Worm (Caenorhabditis elegans) whole organism, L2 larva: ENCODE data around the gene Y37E11B.6.

Experiments used
- ama-1 ChIP-seq: fragments of 150-350 bp; optimal IDR thresholded peaks from 2 replicates; lab custom pipeline; 2018; ENCODE audit warnings: inconsistent platforms
- ceh-16 ChIP-seq: fragments of 150-350 bp; optimal IDR thresholded peaks from 2 replicates; lab custom pipeline; 2014; ENCODE audit warnings: missing biosample characterization, missing genetic modification characterization
- snpc-4 ChIP-seq: fragments of 150-350 bp; optimal IDR thresholded peaks from 2 replicates; lab custom pipeline; 2014; ENCODE audit warnings: missing biosample characterization, missing genetic modification characterization
- unc-55 ChIP-seq: fragments of 150-350 bp; sonication (generic microtip); optimal IDR thresholded peaks from 3 replicates; lab custom pipeline; 2014; ENCODE audit warnings: missing biosample characterization, missing genetic modification reagents, missing genetic modification characterization
- unc-62 ChIP-seq: fragments of 150-350 bp; optimal IDR thresholded peaks from 2 replicates; lab custom pipeline; 2014; ENCODE audit warnings: missing biosample characterization, missing genetic modification reagents, missing genetic modification characterization
- zag-1 ChIP-seq: fragments of 150-350 bp; optimal IDR thresholded peaks from 2 replicates; lab custom pipeline; 2014; ENCODE audit warnings: missing biosample characterization, missing genetic modification characterization

DNA sequence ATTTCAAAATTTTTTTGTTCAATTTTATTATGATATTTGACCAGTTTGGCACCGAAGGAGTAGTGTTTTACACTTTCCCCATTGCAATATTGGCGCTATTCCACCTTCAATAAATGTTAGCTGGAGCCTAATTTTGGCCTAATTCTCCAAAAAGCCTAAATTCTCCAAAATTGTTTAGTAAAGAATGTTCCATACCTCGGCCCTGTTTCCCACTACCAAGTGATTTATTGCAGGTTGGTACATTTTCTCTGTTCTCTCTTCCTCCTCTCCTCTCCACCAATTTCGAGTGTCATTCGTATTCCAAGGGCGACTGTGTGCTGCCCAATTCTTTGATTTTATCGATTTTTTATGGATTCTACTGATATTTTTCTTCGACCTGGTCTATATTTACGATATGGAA is 21.0 kb downstream of the Y37E11B.6 start, which contains the start of gene Y37E11B.2:
- TF ChIP-seq ceh-16 (tag; lab: Kevin White, UChicago) (no peak), zag-1 (tag; lab: Kevin White, UChicago) (no peak), ama-1 (lab: Kevin White, UChicago) (no peak), unc-55 (GFP tag; lab: Kevin White, UChicago) (no peak), snpc-4 (no peak), unc-62 (GFP tag; lab: Kevin White, UChicago) (no peak)
